Worm (Caenorhabditis elegans): ENCODE data around the gene gmap-3.

The gmap-3 gene

ce11 chrX:12942296-12942695, 1.5 kb upstream of the gmap-3 start (continued):
- no peak for TF ChIP-seq arid-1 (GFP tag; conservative IDR thresholded peaks at IDR 0.05)
- no peak for TF ChIP-seq ctbp-1 (GFP tag; IDR thresholded peaks at IDR 0.05)
- no peak for TF ChIP-seq snpc-4 (tag; optimal IDR thresholded peaks at IDR 0.05)
- no peak; the same call in 1 of the 2 replicates for TF ChIP-seq pha-4 (GFP tag; IDR thresholded peaks at IDR 0.05)
- no peak for TF ChIP-seq pha-4 (tag; optimal IDR thresholded peaks at IDR 0.05)
- TF ChIP-seq fos-1 (tag; optimal IDR thresholded peaks at IDR 0.05) = no peak
- no peak for TF ChIP-seq aha-1 (tag)
- TF ChIP-seq nhr-111 (GFP tag; optimal IDR thresholded peaks at IDR 0.05) = no peak
- no peak for TF ChIP-seq nhr-77 (tag; optimal IDR thresholded peaks at IDR 0.05)
- no peak for TF ChIP-seq dve-1 (tag; optimal IDR thresholded peaks at IDR 0.05; ENCODE audit: insufficient read depth)
- TF ChIP-seq lin-29 (GFP tag; IDR thresholded peaks at IDR 0.05) = no peak
- TF ChIP-seq nhr-76 (tag; optimal IDR thresholded peaks at IDR 0.05) = no peak
- TF ChIP-seq nhr-102 (tag; optimal IDR thresholded peaks at IDR 0.05) = no peak
- no peak for TF ChIP-seq madf-9 (GFP tag; conservative IDR thresholded peaks at IDR 0.05)
- peak; percentile 9 for TF ChIP-seq hlh-11 (tag; optimal IDR thresholded peaks at IDR 0.05)
- no peak for TF ChIP-seq daf-12 (tag; optimal IDR thresholded peaks at IDR 0.05)
- no peak for TF ChIP-seq hif-1 (tag; optimal IDR thresholded peaks at IDR 0.05)
- no peak for TF ChIP-seq egl-27 (tag; optimal IDR thresholded peaks at IDR 0.05)
- TF ChIP-seq T26A8.4 (GFP tag; IDR thresholded peaks at IDR 0.05) = no peak
- no peak for TF ChIP-seq ceh-32 (tag; optimal IDR thresholded peaks at IDR 0.05; ENCODE audit: poor library complexity)
- no peak for TF ChIP-seq nhr-11 (tag; optimal IDR thresholded peaks at IDR 0.05)
- no peak for TF ChIP-seq pqm-1 (tag; optimal IDR thresholded peaks at IDR 0.05)
- no peak for TF ChIP-seq skn-1 (tag; optimal IDR thresholded peaks at IDR 0.05)
- TF ChIP-seq dpl-1 (GFP tag; optimal IDR thresholded peaks at IDR 0.05) = no peak
- no peak for TF ChIP-seq daf-8 (GFP tag; IDR thresholded peaks at IDR 0.05)
- peak; percentile 46; the same call in 1 of the 2 replicates for TF ChIP-seq vab-7 (GFP tag; IDR thresholded peaks at IDR 0.05)
- TF ChIP-seq F44E2.7 (GFP tag; IDR thresholded peaks at IDR 0.05) = no peak
- TF ChIP-seq zag-1 (tag; optimal IDR thresholded peaks at IDR 0.05) = no peak
- no peak for TF ChIP-seq T20F7.1 (GFP tag; optimal IDR thresholded peaks at IDR 0.05)
- TF ChIP-seq nhr-10 (tag; optimal IDR thresholded peaks at IDR 0.05) = no peak
- TF ChIP-seq php-3 (GFP tag; IDR thresholded peaks at IDR 0.05) = no peak
- TF ChIP-seq zip-2 (tag; optimal IDR thresholded peaks at IDR 0.05) = no peak
- no peak for TF ChIP-seq lsy-2 (tag; optimal IDR thresholded peaks at IDR 0.05)
- TF ChIP-seq lin-15B (tag; optimal IDR thresholded peaks at IDR 0.05) = no peak

ce11 chrX:12937521-12937920, 3.2 kb downstream of the gmap-3 start:
- TF ChIP-seq mdl-1 (tag; optimal IDR thresholded peaks at IDR 0.05) (no peak), gei-8 (GFP tag; optimal IDR thresholded peaks at IDR 0.05) (peak; percentile 36), mes-2 (tag; optimal IDR thresholded peaks at IDR 0.05; ENCODE audit: poor library complexity, severe bottlenecking) (peak; percentile 12), arid-1 (GFP tag; conservative IDR thresholded peaks at IDR 0.05) (0 out of 2 replicates have a peak, but pooled peaks have one; percentile 46), nhr-10 (tag; optimal IDR thresholded peaks at IDR 0.05) (no peak), snpc-1.2 (GFP tag; IDR thresholded peaks at IDR 0.05) (peak; percentile 61), daf-16 (GFP tag; optimal IDR thresholded peaks at IDR 0.05) (no peak), daf-16 (tag; optimal IDR thresholded peaks at IDR 0.05) (peak; percentile 29), ceh-28 (tag; optimal IDR thresholded peaks at IDR 0.05) (no peak), F26F4.8 (GFP tag; conservative IDR thresholded peaks at IDR 0.05) (0 out of 2 replicates have a peak, but pooled peaks have one; percentile 33), lim-7 (GFP tag; IDR thresholded peaks at IDR 0.05) (peak; percentile 84), Y105C5A.15 (GFP tag; IDR thresholded peaks at IDR 0.05) (0 out of 2 replicates have a peak, but pooled peaks have one; percentile 38), lin-38 (GFP tag; IDR thresholded peaks at IDR 0.05) (peak; percentile 33), Y48G9A.11 (GFP tag; IDR thresholded peaks at IDR 0.05) (0 out of 2 replicates have a peak, but pooled peaks have one; percentile 11), duxl-1 (tag; optimal IDR thresholded peaks at IDR 0.05; ENCODE audit: poor library complexity) (peak; percentile 9), dmd-8 (GFP tag; IDR thresholded peaks at IDR 0.05) (peak; percentile 69; the same call in 1 of the 2 replicates), madf-9 (GFP tag; conservative IDR thresholded peaks at IDR 0.05) (0 out of 2 replicates have a peak, but pooled peaks have one; percentile 19), egl-43 (GFP tag; IDR thresholded peaks at IDR 0.05) (peak; percentile 71; the same call in 1 of the 2 replicates), pha-4 (GFP tag; IDR thresholded peaks at IDR 0.05) (peak; percentile 48; the same call in 1 of the 2 replicates), pha-4 (tag; optimal IDR thresholded peaks at IDR 0.05) (no peak), R02D3.7 (tag; optimal IDR thresholded peaks at IDR 0.05) (no peak), sdz-12 (GFP tag; optimal IDR thresholded peaks at IDR 0.05) (peak; percentile 27), ceh-20 (GFP tag; IDR thresholded peaks at IDR 0.05) (no peak)
